Worm (Caenorhabditis elegans) whole organism, L4 larva: ENCODE results near the gene B0280.9.

Experiments used
- D1046.2 ChIP-seq: fragments of 200-800 bp; sonication (Bioruptor generic); IDR thresholded peaks from 2 replicates; pipeline ENCODE4 v1.3.6; 2022; ENCODE audit warnings: missing genetic modification characterization, missing compliant biosample characterization
- F26F4.8 ChIP-seq: fragments of 200-800 bp; sonication (Bioruptor generic); conservative IDR thresholded peaks from 2 replicates; pipeline ENCODE4 v1.3.6; 2022; ENCODE audit warnings: missing genetic modification characterization, missing compliant biosample characterization
- F49E8.2 ChIP-seq: sonication (generic microtip); optimal IDR thresholded peaks from 2 replicates; lab custom pipeline; 2016; ENCODE audit warnings: missing compliant biosample characterization, mild to moderate bottlenecking, missing genetic modification characterization, borderline replicate concordance
- T20F7.1 ChIP-seq: fragments of 200-800 bp; sonication (Bioruptor generic); optimal IDR thresholded peaks from 2 replicates; lab custom pipeline; 2018; ENCODE audit warnings: mild to moderate bottlenecking, missing genetic modification characterization, missing compliant biosample characterization
- Y105C5A.15 ChIP-seq: fragments of 200-800 bp; sonication (Bioruptor generic); IDR thresholded peaks from 2 replicates; pipeline ENCODE4 v1.3.6; 2022; ENCODE audit warnings: missing genetic modification characterization, missing compliant biosample characterization
- Y48G9A.11 ChIP-seq: fragments of 200-800 bp; sonication (Bioruptor generic); IDR thresholded peaks from 2 replicates; pipeline ENCODE4 v1.3.6; 2022; ENCODE audit warnings: missing genetic modification reagents, missing genetic modification characterization, missing compliant biosample characterization
- Y75B8A.6 ChIP-seq: fragments of 200-800 bp; sonication (Bioruptor generic); IDR thresholded peaks from 2 replicates; pipeline ENCODE4 v1.3.6; 2022; ENCODE audit warnings: missing genetic modification reagents, missing genetic modification characterization, missing compliant biosample characterization
- ZK546.5 ChIP-seq, 2 experiments: sonication (generic microtip); optimal IDR thresholded peaks; 2 replicates each; lab custom pipeline; 2017; ENCODE audit warnings: missing biosample characterization in 2 of 2, missing genetic modification characterization in 2 of 2
- aha-1 ChIP-seq: fragments of 150-350 bp; peaks from one replicate; lab custom pipeline; 2014; ENCODE audit warnings: missing biosample characterization, missing genetic modification characterization
- arid-1 ChIP-seq: fragments of 200-800 bp; sonication (Bioruptor generic); conservative IDR thresholded peaks from 2 replicates; pipeline ENCODE4 v1.3.6; 2022; ENCODE audit warnings: missing genetic modification reagents, missing genetic modification characterization, missing compliant biosample characterization
- ceh-62 ChIP-seq: sonication (generic microtip); optimal IDR thresholded peaks from 2 replicates; lab custom pipeline; 2017; ENCODE audit warnings: missing biosample characterization, missing genetic modification characterization
- cey-2 ChIP-seq: sonication (generic microtip); optimal IDR thresholded peaks from 3 replicates; lab custom pipeline; 2017; ENCODE audit warnings: missing genetic modification characterization, mild to moderate bottlenecking, missing compliant biosample characterization, antibody characterized with exemption, borderline replicate concordance; ENCODE audit not compliant: insufficient read depth
- gei-8 ChIP-seq: fragments of 200-800 bp; sonication (Bioruptor generic); optimal IDR thresholded peaks from 2 replicates; lab custom pipeline; 2018; ENCODE audit warnings: mild to moderate bottlenecking, missing genetic modification characterization, missing compliant biosample characterization
- hif-1 ChIP-seq, 2 experiments: sonication (generic microtip); optimal IDR thresholded peaks; 2 replicates each; lab custom pipeline; 2016 to 2017; ENCODE audit warnings: missing compliant biosample characterization in 2 of 2, missing genetic modification characterization in 2 of 2, missing genetic modification reagents in 2 of 2, missing genotype in 2 of 2, mild to moderate bottlenecking in 1 of 2
- hmg-1.1 ChIP-seq: fragments of 200-800 bp; sonication (Bioruptor generic); IDR thresholded peaks from 2 replicates; pipeline ENCODE4 v1.3.6; 2022; ENCODE audit warnings: missing genetic modification reagents, missing genetic modification characterization, missing compliant biosample characterization
- lim-7 ChIP-seq: fragments of 200-800 bp; sonication (Bioruptor generic); IDR thresholded peaks from 2 replicates; pipeline ENCODE4 v1.3.6; 2022; ENCODE audit warnings: missing genetic modification characterization, missing compliant biosample characterization
- lin-1 ChIP-seq: fragments of 200-800 bp; sonication (Bioruptor generic); IDR thresholded peaks from 2 replicates; pipeline ENCODE4 v1.3.6; 2022; ENCODE audit warnings: missing genetic modification reagents, missing genetic modification characterization, missing compliant biosample characterization
- lin-15B ChIP-seq: fragments of 150-350 bp; sonication (generic microtip); optimal IDR thresholded peaks from 3 replicates; lab custom pipeline; 2014; ENCODE audit warnings: missing biosample characterization, missing genetic modification characterization
- lin-38 ChIP-seq: fragments of 200-800 bp; sonication (Bioruptor generic); IDR thresholded peaks from 2 replicates; pipeline ENCODE4 v1.3.6; 2022; ENCODE audit warnings: missing genetic modification reagents, missing genetic modification characterization, missing compliant biosample characterization
- lir-3 ChIP-seq: sonication (generic microtip); optimal IDR thresholded peaks from 2 replicates; lab custom pipeline; 2016; ENCODE audit warnings: mild to moderate bottlenecking, missing genetic modification characterization, missing compliant biosample characterization
- lsy-2 ChIP-seq, 2 experiments: fragments of 150-350 bp in 1 of 2; sonication (generic microtip) in 1 of 2; optimal IDR thresholded peaks; 2 replicates each; lab custom pipeline; 2014 to 2017; ENCODE audit warnings: missing biosample characterization in 2 of 2, missing genetic modification characterization in 2 of 2
- madf-5 ChIP-seq, 2 experiments: fragments of 200-800 bp; sonication (Bioruptor generic); IDR thresholded peaks; 2 replicates each; pipeline ENCODE4 v1.3.6; 2022; ENCODE audit warnings: missing compliant biosample characterization in 2 of 2, missing genetic modification characterization in 2 of 2
- nhr-25 ChIP-seq: sonication (generic microtip); optimal IDR thresholded peaks from 2 replicates; lab custom pipeline; 2017; ENCODE audit warnings: missing genetic modification characterization, mild to moderate bottlenecking, missing compliant biosample characterization, antibody characterized with exemption, moderate library complexity, borderline replicate concordance; ENCODE audit not compliant: insufficient read depth
- nhr-42 ChIP-seq: fragments of 200-800 bp; sonication (Bioruptor generic); IDR thresholded peaks from 2 replicates; pipeline ENCODE4 v1.3.6; 2022; ENCODE audit warnings: missing genetic modification characterization, missing compliant biosample characterization
- nhr-48 ChIP-seq: sonication (generic microtip); optimal IDR thresholded peaks from 2 replicates; lab custom pipeline; 2016; ENCODE audit warnings: mild to moderate bottlenecking, missing genetic modification characterization, missing compliant biosample characterization
- nhr-76 ChIP-seq: fragments of 150-350 bp; optimal IDR thresholded peaks from 2 replicates; lab custom pipeline; 2014; ENCODE audit warnings: missing biosample characterization, missing genetic modification characterization
- pha-4 ChIP-seq, 2 experiments: fragments of 150-350 bp in 1 of 2; fragments of 200-800 bp in 1 of 2; sonication (Bioruptor generic) in 1 of 2; IDR thresholded peaks in 1 of 2; optimal IDR thresholded peaks in 1 of 2; 2 replicates each; pipeline versions ENCODE4 v1.3.6 to Lab custom; 2014 to 2022; ENCODE audit warnings: missing genetic modification characterization in 2 of 2, missing genetic modification reagents in 2 of 2, missing biosample characterization in 1 of 2, missing compliant biosample characterization in 1 of 2
- rbr-2 ChIP-seq: sonication (generic microtip); optimal IDR thresholded peaks from 2 replicates; lab custom pipeline; 2016; ENCODE audit warnings: missing genotype, missing genetic modification characterization, missing compliant biosample characterization
- snpc-1.2 ChIP-seq: fragments of 200-800 bp; sonication (Bioruptor generic); IDR thresholded peaks from 2 replicates; pipeline ENCODE4 v1.3.6; 2022; ENCODE audit warnings: missing genetic modification reagents, missing genetic modification characterization, missing compliant biosample characterization
- tra-1 ChIP-seq: fragments of 200-800 bp; sonication (Bioruptor generic); IDR thresholded peaks from 2 replicates; pipeline ENCODE4 v1.3.6; 2022; ENCODE audit warnings: missing genetic modification reagents, missing genetic modification characterization, missing compliant biosample characterization
- unc-130 ChIP-seq: sonication (generic microtip); optimal IDR thresholded peaks from 2 replicates; lab custom pipeline; 2016; ENCODE audit warnings: missing genetic modification reagents, missing genetic modification characterization, missing compliant biosample characterization
- unc-39 ChIP-seq: sonication (generic microtip); optimal IDR thresholded peaks from 2 replicates; lab custom pipeline; 2017; ENCODE audit warnings: missing biosample characterization, missing genetic modification characterization
- zag-1 ChIP-seq: fragments of 150-350 bp; optimal IDR thresholded peaks from 2 replicates; lab custom pipeline; 2014; ENCODE audit warnings: missing biosample characterization, missing genetic modification characterization
- zip-2 ChIP-seq: fragments of 150-350 bp; optimal IDR thresholded peaks from 2 replicates; lab custom pipeline; 2014; ENCODE audit warnings: missing biosample characterization, missing genetic modification characterization

Gene B0280.9

ce11 chrIII:7106854-7107253 lies 15.8 kb downstream of the B0280.9 start (continued):
- no peak for TF ChIP-seq nhr-25 (tag; lab: Kevin White, UChicago)
- no peak for TF ChIP-seq unc-39 (tag; lab: Kevin White, UChicago)
- TF ChIP-seq zip-2 (tag; lab: Kevin White, UChicago), result no peak
- TF ChIP-seq lsy-2 (tag; optimal IDR thresholded peaks at IDR 0.05; lab: Kevin White, UChicago), result no peak
- no peak for TF ChIP-seq nhr-76 (tag; lab: Kevin White, UChicago)
- TF ChIP-seq F49E8.2 (tag; lab: Kevin White, UChicago), result no peak
- TF ChIP-seq Y75B8A.6 (GFP tag; lab: Robert Waterston, UW), result no peak
- no peak for TF ChIP-seq T20F7.1 (GFP tag; lab: Kevin White, UChicago)
- TF ChIP-seq lir-3 (tag; lab: Kevin White, UChicago), result no peak

ce11 chrIII:7103940-7104440 lies 18.7 kb downstream of the B0280.9 start, which contains the start of gene cpg-2:
cpg-2 (minus strand) TSS chrIII:7103990.
- TF ChIP-seq lin-38 (GFP tag; lab: Robert Waterston, UW) (peak; percentile 90), lin-15B (no peak), zag-1 (tag; lab: Kevin White, UChicago) (no peak), Y48G9A.11 (GFP tag; lab: Robert Waterston, UW) (peak; percentile 86), unc-130 (GFP tag; lab: Kevin White, UChicago) (peak; percentile 96), lin-1 (GFP tag; lab: Robert Waterston, UW) (no peak), snpc-1.2 (GFP tag; lab: Robert Waterston, UW) (peak; percentile 39; the same call in 1 of the 2 replicates), F49E8.2 (tag; lab: Kevin White, UChicago) (peak; percentile 82), cey-2 (no peak), hif-1 (tag; optimal IDR thresholded peaks at IDR 0.05; lab: Kevin White, UChicago) (no peak), aha-1 (tag; lab: Kevin White, UChicago) (no peak), F26F4.8 (no peak)

- TF ChIP-seq F49E8.2 (tag; lab: Kevin White, UChicago) (peak; percentile 25), ZK546.5 (tag; optimal IDR thresholded peaks at IDR 0.05; lab: Kevin White, UChicago) (no peak), arid-1 (GFP tag; lab: Robert Waterston, UW) (0 out of 2 replicates have a peak, but pooled peaks have one; percentile 20), Y105C5A.15 (0 out of 2 replicates have a peak, but pooled peaks have one; percentile 9), unc-130 (GFP tag; lab: Kevin White, UChicago) (peak; percentile 79), lim-7 (0 out of 2 replicates have a peak, but pooled peaks have one; percentile 43), gei-8 (no peak), madf-5 (GFP tag; IDR thresholded peaks at IDR 0.05; lab: Robert Waterston, UW) (peak in 1 of 2 experiments; percentile 35; a peak in 1 of 4 replicates), D1046.2 (GFP tag; lab: Robert Waterston, UW) (0 out of 2 replicates have a peak, but pooled peaks have one; percentile 13), lin-1 (GFP tag; lab: Robert Waterston, UW) (0 out of 2 replicates have a peak, but pooled peaks have one; percentile 31)
- TF ChIP-seq, all 104 proteins: peak for 8
Observed at ce11 chrIII:7101814-7102477, 20.7 kb downstream of the B0280.9 start.

ce11 chrIII:7100001-7100400 lies 22.7 kb downstream of the B0280.9 start, which contains the start of gene ZK418.11:
ZK418.11 (plus strand) TSS chrIII:7100289.
- TF ChIP-seq F26F4.8 (no peak), nhr-48 (tag; lab: Kevin White, UChicago) (no peak), ceh-62 (tag; lab: Kevin White, UChicago) (no peak), tra-1 (no peak), nhr-42 (no peak), rbr-2 (tag; lab: Kevin White, UChicago) (no peak), hmg-1.1 (GFP tag; lab: Robert Waterston, UW) (no peak), nhr-25 (tag; lab: Kevin White, UChicago) (no peak), zip-2 (tag; lab: Kevin White, UChicago) (no peak), pha-4 (GFP tag; IDR thresholded peaks at IDR 0.05; lab: Robert Waterston, UW) (no peak), pha-4 (tag; optimal IDR thresholded peaks at IDR 0.05; lab: Kevin White, UChicago) (no peak), lsy-2 (tag; optimal IDR thresholded peaks at IDR 0.05; lab: Kevin White, UChicago) (no peak)
- TF ChIP-seq, all 104 proteins: peak for 0
